Fruit fly (Drosophila melanogaster) whole organism, embryonic: ENCODE results near the gene CG34296.

Experiments
- Adf1 ChIP-seq: fragments of 200-800 bp; sonication (Bioruptor generic); IDR thresholded peaks from 2 replicates; pipeline ENCODE4 v1.3.6; 2022; ENCODE audit warnings: missing biosample characterization, missing genetic modification characterization
- BEAF-32 ChIP-seq: fragments of 200-800 bp; sonication (Bioruptor generic); optimal IDR thresholded peaks from 3 replicates; lab custom pipeline; 2017; ENCODE audit warnings: missing biosample characterization, missing genetic modification characterization, mild to moderate bottlenecking, moderate library complexity, missing genetic modification reagents
- CG10462 ChIP-seq: fragments of 200-800 bp; sonication (Bioruptor generic); optimal IDR thresholded peaks from 2 replicates; lab custom pipeline; 2016; ENCODE audit warnings: missing biosample characterization, missing genetic modification characterization
- CG10543 ChIP-seq: fragments of 200-800 bp; sonication (Bioruptor generic); optimal IDR thresholded peaks from 3 replicates; lab custom pipeline; 2017; ENCODE audit warnings: missing biosample characterization, mild to moderate bottlenecking, missing genetic modification characterization, moderate library complexity
- CG11560 ChIP-seq: fragments of 200-800 bp; sonication (Bioruptor generic); IDR thresholded peaks from 3 replicates; pipeline ENCODE4 v1.3.6; 2022; ENCODE audit warnings: missing biosample characterization, missing genetic modification characterization
- CG12155 ChIP-seq: fragments of 200-800 bp; sonication (Bioruptor generic); optimal IDR thresholded peaks from 3 replicates; lab custom pipeline; 2016; ENCODE audit warnings: missing biosample characterization, missing genetic modification characterization
- CG12942 ChIP-seq: fragments of 200-800 bp; sonication (Bioruptor generic); optimal IDR thresholded peaks from 3 replicates; lab custom pipeline; 2016; ENCODE audit warnings: missing biosample characterization, missing genetic modification characterization
- CG13287 ChIP-seq: fragments of 200-800 bp; sonication (Bioruptor generic); IDR thresholded peaks from 2 replicates; pipeline ENCODE4 v1.3.6; 2022; ENCODE audit warnings: missing biosample characterization, missing genetic modification characterization; ENCODE audit not compliant: partially characterized antibody
- CG15073 ChIP-seq: fragments of 200-800 bp; sonication (Bioruptor generic); optimal IDR thresholded peaks from 2 replicates; lab custom pipeline; 2016; ENCODE audit warnings: missing biosample characterization, missing genetic modification characterization
- CG15514 ChIP-seq: fragments of 200-800 bp; sonication (Bioruptor generic); optimal IDR thresholded peaks from 3 replicates; lab custom pipeline; 2017; ENCODE audit warnings: missing biosample characterization, missing genetic modification characterization, mild to moderate bottlenecking, moderate library complexity, missing genetic modification reagents
- CG17328 ChIP-seq: fragments of 200-800 bp; sonication (Bioruptor generic); IDR thresholded peaks from 2 replicates; pipeline ENCODE4 v1.3.6; 2022; ENCODE audit warnings: missing biosample characterization, missing genetic modification characterization
- CG2678 ChIP-seq: fragments of 200-800 bp; sonication (Bioruptor generic); optimal IDR thresholded peaks from 3 replicates; lab custom pipeline; 2019; ENCODE audit warnings: missing biosample characterization, mild to moderate bottlenecking, missing genetic modification characterization, moderate library complexity
- CG3065 ChIP-seq: fragments of 200-800 bp; sonication (Bioruptor generic); optimal IDR thresholded peaks from 2 replicates; lab custom pipeline; 2016; ENCODE audit warnings: missing biosample characterization, missing genetic modification characterization
- CG32532 ChIP-seq: fragments of 200-800 bp; sonication (Bioruptor generic); IDR thresholded peaks from 2 replicates; pipeline ENCODE4 v1.3.6; 2022; ENCODE audit warnings: missing biosample characterization, missing genetic modification characterization
- CG32767 ChIP-seq: fragments of 200-800 bp; sonication (Bioruptor generic); IDR thresholded peaks from 2 replicates; pipeline ENCODE4 v1.3.6; 2022; ENCODE audit warnings: missing biosample characterization, missing genetic modification characterization
- CG3726 ChIP-seq: fragments of 200-800 bp; sonication (Bioruptor generic); IDR thresholded peaks from 3 replicates; pipeline ENCODE4, ENCODE4 v1.3.6; 2022; ENCODE audit warnings: missing biosample characterization, missing genetic modification characterization
- CG42726 ChIP-seq: fragments of 200-800 bp; sonication (Bioruptor generic); IDR thresholded peaks from 2 replicates; pipeline ENCODE4 v1.3.6; 2022; ENCODE audit warnings: missing biosample characterization, missing genetic modification characterization; ENCODE audit not compliant: partially characterized antibody
- CG4404 ChIP-seq: fragments of 200-800 bp; sonication (Bioruptor generic); IDR thresholded peaks from 2 replicates; pipeline ENCODE4 v1.3.6; 2022; ENCODE audit warnings: missing biosample characterization, missing genetic modification characterization
- CG8089 ChIP-seq: fragments of 200-800 bp; sonication (Bioruptor generic); optimal IDR thresholded peaks from 3 replicates; lab custom pipeline; 2016; ENCODE audit warnings: missing biosample characterization, missing genetic modification characterization
- CG8359 ChIP-seq: fragments of 200-800 bp; sonication (Bioruptor generic); optimal IDR thresholded peaks from 2 replicates; lab custom pipeline; 2017; ENCODE audit warnings: missing biosample characterization, mild to moderate bottlenecking, missing genetic modification characterization, borderline replicate concordance
- CG9215 ChIP-seq: fragments of 200-800 bp; sonication (Bioruptor generic); IDR thresholded peaks from 2 replicates; pipeline ENCODE4 v1.3.6; 2022; ENCODE audit warnings: missing biosample characterization, missing genetic modification characterization
- CrebB ChIP-seq: fragments of 200-800 bp; sonication (Bioruptor generic); optimal IDR thresholded peaks from 3 replicates; lab custom pipeline; 2018; ENCODE audit warnings: missing biosample characterization, mild to moderate bottlenecking, missing genetic modification characterization
- Dfd ChIP-seq, 2 experiments: fragments of >200 bp; optimal IDR thresholded peaks; 2 replicates each; lab custom pipeline; 2017; ENCODE audit warnings: missing biosample characterization in 2 of 2, missing genetic modification characterization in 2 of 2
- E2f2 ChIP-seq: fragments of 200-800 bp; sonication (Bioruptor generic); IDR thresholded peaks from 2 replicates; pipeline ENCODE4 v1.3.6; 2022; ENCODE audit warnings: missing biosample characterization, missing genetic modification characterization
- HLH4C ChIP-seq: fragments of 200-800 bp; sonication (Bioruptor generic); IDR thresholded peaks from 3 replicates; pipeline ENCODE4 v1.3.6; 2022; ENCODE audit warnings: missing biosample characterization, missing genetic modification characterization; ENCODE audit not compliant: partially characterized antibody
- Mrtf ChIP-seq: fragments of 200-800 bp; sonication (Bioruptor generic); IDR thresholded peaks from 3 replicates; pipeline ENCODE4 v1.3.6; 2022; ENCODE audit warnings: missing biosample characterization, missing genetic modification characterization
- Sry-β ChIP-seq: fragments of 200-800 bp; sonication (Bioruptor generic); optimal IDR thresholded peaks from 2 replicates; lab custom pipeline; 2018; ENCODE audit warnings: missing biosample characterization, mild to moderate bottlenecking, missing genetic modification characterization, moderate library complexity
- TFAM ChIP-seq: fragments of 200-800 bp; sonication (Bioruptor generic); optimal IDR thresholded peaks from 2 replicates; lab custom pipeline; 2017; ENCODE audit warnings: missing biosample characterization, missing genetic modification characterization, inconsistent platforms
- ara ChIP-seq: fragments of 200-800 bp; sonication (Bioruptor generic); IDR thresholded peaks from 2 replicates; pipeline ENCODE4 v1.3.6; 2022; ENCODE audit warnings: missing biosample characterization, missing genetic modification characterization
- bab2 ChIP-seq: fragments of 200-800 bp; sonication (Bioruptor generic); optimal IDR thresholded peaks from 2 replicates; lab custom pipeline; 2016; ENCODE audit warnings: missing biosample characterization, missing genetic modification characterization
- bcd ChIP-seq: fragments of 200-800 bp; sonication (Bioruptor generic); optimal IDR thresholded peaks from 2 replicates; lab custom pipeline; 2017; ENCODE audit warnings: missing biosample characterization, mild to moderate bottlenecking, missing genetic modification characterization
- cato ChIP-seq: fragments of 200-800 bp; sonication (Bioruptor generic); optimal IDR thresholded peaks from 2 replicates; lab custom pipeline; 2016; ENCODE audit warnings: missing biosample characterization, missing genetic modification characterization, borderline replicate concordance
- caup ChIP-seq: fragments of 200-800 bp; sonication (Bioruptor generic); optimal IDR thresholded peaks from 3 replicates; lab custom pipeline; 2017; ENCODE audit warnings: missing biosample characterization, mild to moderate bottlenecking, missing genetic modification characterization, moderate library complexity; ENCODE audit not compliant: severe bottlenecking
- crol ChIP-seq: fragments of 200-800 bp; sonication (Bioruptor generic); IDR thresholded peaks from 2 replicates; pipeline ENCODE4 v1.3.6; 2022; ENCODE audit warnings: missing biosample characterization, missing genetic modification characterization
- dmrt99B ChIP-seq: fragments of 200-800 bp; sonication (Bioruptor generic); optimal IDR thresholded peaks from 2 replicates; lab custom pipeline; 2018; ENCODE audit warnings: missing biosample characterization, mild to moderate bottlenecking, missing genetic modification characterization, moderate library complexity
- esg ChIP-seq: fragments of 200-800 bp; sonication (Bioruptor generic); conservative IDR thresholded peaks from 2 replicates; pipeline ENCODE4 v1.3.6; 2022; ENCODE audit warnings: missing biosample characterization, missing genetic modification characterization
- ftz-f1 ChIP-seq: fragments of 200-800 bp; sonication (Bioruptor generic); optimal IDR thresholded peaks from 2 replicates; lab custom pipeline; 2016; ENCODE audit warnings: missing biosample characterization, missing genetic modification characterization
- gem ChIP-seq: fragments of 200-800 bp; sonication (Bioruptor generic); optimal IDR thresholded peaks from 2 replicates; lab custom pipeline; 2019; ENCODE audit warnings: missing biosample characterization, mild to moderate bottlenecking, missing genetic modification characterization, moderate library complexity
- gfzf ChIP-seq: fragments of 200-800 bp; sonication (Bioruptor generic); optimal IDR thresholded peaks from 2 replicates; lab custom pipeline; 2016; ENCODE audit warnings: missing biosample characterization, mild to moderate bottlenecking, missing genetic modification characterization, moderate library complexity
- her ChIP-seq: fragments of 200-800 bp; sonication (Bioruptor generic); optimal IDR thresholded peaks from 2 replicates; lab custom pipeline; 2016; ENCODE audit warnings: missing biosample characterization, missing genetic modification characterization
- lola ChIP-seq, 3 experiments: fragments of >200 bp in 2 of 3; fragments of 200-800 bp in 1 of 3; sonication (Bioruptor generic) in 1 of 3; optimal IDR thresholded peaks; 2 replicates each; lab custom pipeline; 2017 to 2019; ENCODE audit warnings: missing biosample characterization in 3 of 3, missing genetic modification characterization in 3 of 3, mild to moderate bottlenecking in 1 of 3, moderate library complexity in 1 of 3
- phol ChIP-seq: fragments of 200-800 bp; sonication (Bioruptor generic); optimal IDR thresholded peaks from 3 replicates; lab custom pipeline; 2018; ENCODE audit warnings: missing biosample characterization, mild to moderate bottlenecking, missing genetic modification characterization, moderate library complexity
- pzg ChIP-seq: fragments of 200-800 bp; sonication (Bioruptor generic); optimal IDR thresholded peaks from 3 replicates; lab custom pipeline; 2018; ENCODE audit warnings: missing biosample characterization, mild to moderate bottlenecking, missing genetic modification characterization, moderate library complexity
- sens-2 ChIP-seq: fragments of 200-800 bp; sonication (Bioruptor generic); IDR thresholded peaks from 2 replicates; pipeline ENCODE4 v1.3.6; 2022; ENCODE audit warnings: missing biosample characterization, missing genetic modification characterization
- sim ChIP-seq: fragments of 200-800 bp; sonication (Bioruptor generic); IDR thresholded peaks from 2 replicates; pipeline ENCODE4 v1.3.6; 2022; ENCODE audit warnings: missing biosample characterization, missing genetic modification characterization
- sima ChIP-seq: fragments of 200-800 bp; sonication (Bioruptor generic); optimal IDR thresholded peaks from 2 replicates; lab custom pipeline; 2016; ENCODE audit warnings: missing biosample characterization, missing genetic modification characterization
- trem ChIP-seq: fragments of 200-800 bp; optimal IDR thresholded peaks from 3 replicates; lab custom pipeline; 2019; ENCODE audit warnings: missing biosample characterization, mild to moderate bottlenecking, missing genetic modification characterization, moderate library complexity
- wor ChIP-seq: fragments of 200-800 bp; sonication (Bioruptor generic); IDR thresholded peaks from 2 replicates; pipeline ENCODE4 v1.3.6; 2022; ENCODE audit warnings: missing biosample characterization, missing genetic modification characterization
- zf30C ChIP-seq: fragments of 200-800 bp; sonication (Bioruptor generic); optimal IDR thresholded peaks from 3 replicates; lab custom pipeline; 2018; ENCODE audit warnings: missing biosample characterization, mild to moderate bottlenecking, missing genetic modification characterization

The CG34296 gene

dm6 chr3R:29723048-29723656 lies 814 bp downstream of the CG34296 start, which contains the start of gene Pcd (continued):
- no peak for TF ChIP-seq phol
- peak; percentile 42; the same call in 1 of the 2 replicates for TF ChIP-seq Adf1 (GFP tag; lab: Robert Waterston, UW)
- TF ChIP-seq CG8359 = no peak
- TF ChIP-seq HLH4C = 0 out of 3 replicates have a peak, but pooled peaks have one; percentile 36
- TF ChIP-seq sima (GFP tag; lab: Kevin White, UChicago) = no peak
- 0 out of 2 replicates have a peak, but pooled peaks have one; percentile 17 for TF ChIP-seq CG42726 (GFP tag; lab: Robert Waterston, UW)
- TF ChIP-seq zf30C (GFP tag; lab: Kevin White, UChicago) = no peak
- peak; percentile 64 for TF ChIP-seq CG13287 (GFP tag; lab: Robert Waterston, UW)
- TF ChIP-seq CG15073 (GFP tag; lab: Kevin White, UChicago) = no peak
- TF ChIP-seq CG10543 (GFP tag; lab: Kevin White, UChicago) = peak; percentile 43
- TF ChIP-seq CG3726 (GFP tag; lab: Robert Waterston, UW) = no peak
- TF ChIP-seq sim (GFP tag; lab: Robert Waterston, UW) = no peak
- no peak for TF ChIP-seq CG9215 (GFP tag; lab: Robert Waterston, UW)
- peak; percentile 38 for TF ChIP-seq gfzf (GFP tag; lab: Kevin White, UChicago)
- TF ChIP-seq trem (tag; lab: Kevin White, UChicago) = peak; percentile 99
- no peak for TF ChIP-seq CG3065 (GFP tag; lab: Kevin White, UChicago)
- no peak for TF ChIP-seq caup (GFP tag; lab: Kevin White, UChicago)
- no peak for TF ChIP-seq CG12942
- TF ChIP-seq wor (GFP tag; lab: Robert Waterston, UW) = no peak
- TF ChIP-seq CG11560 (tag; lab: Robert Waterston, UW) = no peak
- TF ChIP-seq dmrt99B (tag; lab: Kevin White, UChicago) = no peak
- TF ChIP-seq ftz-f1 = peak; percentile 31
- 0 out of 2 replicates have a peak, but pooled peaks have one; percentile 29 for TF ChIP-seq sens-2
- TF ChIP-seq CG4404 (GFP tag; lab: Robert Waterston, UW) = no peak
- 0 out of 2 replicates have a peak, but pooled peaks have one; percentile 21 for TF ChIP-seq CG32767
- peak; percentile 97 for TF ChIP-seq CG12155
- no peak for TF ChIP-seq TFAM (GFP tag; lab: Kevin White, UChicago)
- TF ChIP-seq CG2678 (tag; lab: Kevin White, UChicago) = no peak
- TF ChIP-seq crol = peak; percentile 91
- TF ChIP-seq bab2 (GFP tag; lab: Kevin White, UChicago) = no peak
- no peak for TF ChIP-seq CG8089
- TF ChIP-seq esg (GFP tag; lab: Robert Waterston, UW) = no peak
- no peak for TF ChIP-seq ara (GFP tag; lab: Robert Waterston, UW)
- no peak for TF ChIP-seq gem (tag; lab: Kevin White, UChicago)
- no peak for TF ChIP-seq bcd (GFP tag; lab: Kevin White, UChicago)
- no peak for TF ChIP-seq Sry-β (GFP tag; lab: Kevin White, UChicago)
- no peak for TF ChIP-seq CG10462 (GFP tag; lab: Kevin White, UChicago)
- no peak for TF ChIP-seq her (GFP tag; lab: Kevin White, UChicago)
- TF ChIP-seq pzg = peak; percentile 50
- TF ChIP-seq CG32532 = peak; percentile 13; the same call in 1 of the 2 replicates
- no peak for TF ChIP-seq Mrtf (GFP tag; lab: Robert Waterston, UW)
- TF ChIP-seq CrebB = no peak
- peak; percentile 77 for TF ChIP-seq CG15514 (GFP tag; lab: Kevin White, UChicago)
- TF ChIP-seq Dfd (GFP tag; optimal IDR thresholded peaks at IDR 0.05; lab: Kevin White, UChicago) = no peak
- TF ChIP-seq cato (GFP tag; lab: Kevin White, UChicago) = no peak
- 0 out of 2 replicates have a peak, but pooled peaks have one; percentile 27 for TF ChIP-seq CG17328
- TF ChIP-seq lola (GFP tag; optimal IDR thresholded peaks at IDR 0.05; lab: Kevin White, UChicago) = no peak
- peak; percentile 91 for TF ChIP-seq E2f2 (GFP tag; lab: Robert Waterston, UW)
- TF ChIP-seq BEAF-32 (GFP tag; lab: Kevin White, UChicago) = no peak
